Fruit fly (Drosophila melanogaster): Measurements from ENCODE around the gene Whamy.

- no peak for TF ChIP-seq CTCF (optimal IDR thresholded peaks at IDR 0.05)
- no peak for TF ChIP-seq CG8478 (optimal IDR thresholded peaks at IDR 0.05)
These were observed 39.1 kb downstream of the Whamy start for dm6 chr3R:9735151-9735550.
